Worm (Caenorhabditis elegans) whole organism, late embryonic: ENCODE measurements around the gene C25E10.13.
A peak's percentile ranks its signal among the peaks of the same experiment; 100 is the strongest.

Experiments used
- C38D4.7 ChIP-seq: fragments of 200-800 bp; sonication (Bioruptor generic); optimal IDR thresholded peaks from 2 replicates; lab custom pipeline; 2018; ENCODE audit warnings: mild to moderate bottlenecking, missing genetic modification characterization, moderate library complexity, missing compliant biosample characterization
- F13H6.1 ChIP-seq: sonication (generic microtip); optimal IDR thresholded peaks from 2 replicates; lab custom pipeline; 2016; ENCODE audit warnings: missing genetic modification characterization, missing compliant biosample characterization
- ama-1 ChIP-seq: fragments of 150-350 bp; optimal IDR thresholded peaks from 2 replicates; lab custom pipeline; 2014
- ceh-18 ChIP-seq: sonication (generic microtip); optimal IDR thresholded peaks from 2 replicates; lab custom pipeline; 2016; ENCODE audit warnings: missing genetic modification characterization, missing compliant biosample characterization
- ceh-2 ChIP-seq: sonication (generic microtip); optimal IDR thresholded peaks from 2 replicates; lab custom pipeline; 2016; ENCODE audit warnings: missing genotype, missing genetic modification characterization, missing compliant biosample characterization
- ceh-30 ChIP-seq: fragments of 150-350 bp; optimal IDR thresholded peaks from 2 replicates; lab custom pipeline; 2014; ENCODE audit warnings: missing biosample characterization, missing genetic modification characterization
- ceh-31 ChIP-seq: sonication (generic microtip); optimal IDR thresholded peaks from 2 replicates; lab custom pipeline; 2016; ENCODE audit warnings: missing genetic modification characterization, missing compliant biosample characterization
- ceh-34 ChIP-seq: sonication (generic microtip); optimal IDR thresholded peaks from 2 replicates; lab custom pipeline; 2016; ENCODE audit warnings: mild to moderate bottlenecking, missing genetic modification characterization, missing compliant biosample characterization
- ceh-48 ChIP-seq: sonication (generic microtip); optimal IDR thresholded peaks from 2 replicates; lab custom pipeline; 2016; ENCODE audit warnings: missing genetic modification characterization, inconsistent platforms, missing compliant biosample characterization
- ceh-9 ChIP-seq: sonication (generic microtip); optimal IDR thresholded peaks from 2 replicates; lab custom pipeline; 2016; ENCODE audit warnings: mild to moderate bottlenecking, missing genetic modification characterization, inconsistent platforms, missing compliant biosample characterization
- dve-1 ChIP-seq: sonication (generic microtip); optimal IDR thresholded peaks from 2 replicates; lab custom pipeline; 2017; ENCODE audit warnings: antibody characterized with exemption, mild to moderate bottlenecking, missing genetic modification characterization, missing compliant biosample characterization
- elt-2 ChIP-seq: sonication (generic microtip); optimal IDR thresholded peaks from 2 replicates; lab custom pipeline; 2016; ENCODE audit warnings: missing genetic modification reagents, missing genetic modification characterization, missing compliant biosample characterization
- elt-4 ChIP-seq: sonication (generic microtip); optimal IDR thresholded peaks from 2 replicates; lab custom pipeline; 2016; ENCODE audit warnings: missing genetic modification characterization, missing compliant biosample characterization
- eyg-1 ChIP-seq: sonication (generic microtip); optimal IDR thresholded peaks from 2 replicates; lab custom pipeline; 2016; ENCODE audit warnings: missing genotype, missing genetic modification characterization, missing compliant biosample characterization
- fax-1 ChIP-seq: sonication (generic microtip); optimal IDR thresholded peaks from 2 replicates; lab custom pipeline; 2016; ENCODE audit warnings: missing genotype, missing genetic modification characterization, missing compliant biosample characterization
- fkh-10 ChIP-seq: fragments of 150-350 bp; optimal IDR thresholded peaks from 2 replicates; lab custom pipeline; 2014; ENCODE audit warnings: missing biosample characterization, missing genetic modification reagents, missing genetic modification characterization
- fkh-6 ChIP-seq: sonication (generic microtip); optimal IDR thresholded peaks from 2 replicates; lab custom pipeline; 2016; ENCODE audit warnings: missing genetic modification characterization, missing compliant biosample characterization
- gmeb-2 ChIP-seq: sonication (generic microtip); optimal IDR thresholded peaks from 2 replicates; lab custom pipeline; 2016; ENCODE audit warnings: missing genetic modification characterization, inconsistent platforms, missing compliant biosample characterization
- hlh-13 ChIP-seq: fragments of 200-800 bp; sonication (Bioruptor generic); optimal IDR thresholded peaks from 2 replicates; lab custom pipeline; 2018; ENCODE audit warnings: mild to moderate bottlenecking, missing genetic modification characterization, missing compliant biosample characterization
- hlh-15 ChIP-seq: sonication (generic microtip); optimal IDR thresholded peaks from 2 replicates; lab custom pipeline; 2016; ENCODE audit warnings: missing genetic modification characterization, missing compliant biosample characterization
- hlh-30 ChIP-seq: sonication (generic microtip); optimal IDR thresholded peaks from 2 replicates; lab custom pipeline; 2017; ENCODE audit warnings: antibody characterized with exemption, missing genetic modification characterization, missing compliant biosample characterization; ENCODE audit not compliant: insufficient read depth
- hlh-6 ChIP-seq: sonication (generic microtip); optimal IDR thresholded peaks from 2 replicates; lab custom pipeline; 2016; ENCODE audit warnings: missing genotype, missing genetic modification characterization, missing compliant biosample characterization
- hlh-8 ChIP-seq: sonication (generic microtip); optimal IDR thresholded peaks from 2 replicates; lab custom pipeline; 2016; ENCODE audit warnings: missing genotype, missing genetic modification characterization, missing compliant biosample characterization
- nfya-1 ChIP-seq: sonication (generic microtip); optimal IDR thresholded peaks from 2 replicates; lab custom pipeline; 2017; ENCODE audit warnings: missing genetic modification characterization, mild to moderate bottlenecking, missing compliant biosample characterization, antibody characterized with exemption, moderate library complexity
- nhr-232 ChIP-seq: sonication (generic microtip); optimal IDR thresholded peaks from 2 replicates; lab custom pipeline; 2016; ENCODE audit warnings: missing genetic modification characterization, missing compliant biosample characterization
- npax-4 ChIP-seq: sonication (generic microtip); optimal IDR thresholded peaks from 2 replicates; lab custom pipeline; 2016; ENCODE audit warnings: missing genetic modification characterization, missing compliant biosample characterization
- odd-2 ChIP-seq: sonication (generic microtip); optimal IDR thresholded peaks from 2 replicates; lab custom pipeline; 2017; ENCODE audit warnings: antibody characterized with exemption, mild to moderate bottlenecking, missing genetic modification characterization, missing compliant biosample characterization
- pat-9 ChIP-seq: fragments of 200-800 bp; sonication (Bioruptor generic); optimal IDR thresholded peaks from 2 replicates; lab custom pipeline; 2018; ENCODE audit warnings: mild to moderate bottlenecking, missing genetic modification characterization, moderate library complexity, missing compliant biosample characterization
- pax-1 ChIP-seq: fragments of 150-350 bp; optimal IDR thresholded peaks from 2 replicates; lab custom pipeline; 2014; ENCODE audit warnings: missing biosample characterization, missing genetic modification characterization
- pros-1 ChIP-seq: fragments of 150-350 bp; optimal IDR thresholded peaks from 2 replicates; lab custom pipeline; 2014; ENCODE audit warnings: missing biosample characterization, missing genetic modification reagents, missing genetic modification characterization
- ref-2 ChIP-seq: sonication (generic microtip); optimal IDR thresholded peaks from 2 replicates; lab custom pipeline; 2016; ENCODE audit warnings: missing genetic modification characterization, missing compliant biosample characterization
- rnt-1 ChIP-seq: sonication (generic microtip); optimal IDR thresholded peaks from 2 replicates; lab custom pipeline; 2016; ENCODE audit warnings: missing genetic modification characterization, missing compliant biosample characterization
- sox-2 ChIP-seq: fragments of 200-800 bp; sonication (Bioruptor generic); IDR thresholded peaks from 2 replicates; pipeline ENCODE4 v1.3.6; 2022; ENCODE audit warnings: missing genetic modification reagents, missing genetic modification characterization, missing compliant biosample characterization
- syd-9 ChIP-seq: sonication (generic microtip); optimal IDR thresholded peaks from 2 replicates; lab custom pipeline; 2016; ENCODE audit warnings: mild to moderate bottlenecking, missing genetic modification characterization, moderate library complexity, missing compliant biosample characterization
- tbx-2 ChIP-seq: sonication (generic microtip); optimal IDR thresholded peaks from 2 replicates; lab custom pipeline; 2016; ENCODE audit warnings: missing genetic modification characterization, missing compliant biosample characterization
- unc-42 ChIP-seq: sonication (generic microtip); optimal IDR thresholded peaks from 2 replicates; lab custom pipeline; 2016; ENCODE audit warnings: missing genotype, missing genetic modification characterization, missing compliant biosample characterization
- unc-55 ChIP-seq: sonication (generic microtip); optimal IDR thresholded peaks from 2 replicates; lab custom pipeline; 2017; ENCODE audit warnings: missing biosample characterization, missing genetic modification reagents, missing genetic modification characterization
- ztf-16 ChIP-seq: sonication (generic microtip); optimal IDR thresholded peaks from 2 replicates; lab custom pipeline; 2017; ENCODE audit warnings: missing genetic modification characterization, missing compliant biosample characterization

The C25E10.13 gene

ce11 chrV:9094976-9095375 lies 35.5 kb downstream of the C25E10.13 start:
- TF ChIP-seq ceh-2 (tag; lab: Kevin White, UChicago) (no peak), elt-2 (no peak), ceh-48 (no peak), eyg-1 (tag; lab: Kevin White, UChicago) (no peak), ceh-18 (tag; lab: Kevin White, UChicago) (no peak), ceh-31 (tag; lab: Kevin White, UChicago) (no peak), ceh-9 (no peak), ama-1 (lab: Kevin White, UChicago) (no peak), odd-2 (tag; lab: Kevin White, UChicago) (no peak), C38D4.7 (GFP tag; lab: Kevin White, UChicago) (no peak)

ce11 chrV:9095613-9096317 lies 36.2 kb downstream of the C25E10.13 start, which contains the start of gene F21C10.10:
Gene F21C10.10, plus strand, starts transcription at chrV:9096267.
- TF ChIP-seq unc-42 (tag; lab: Kevin White, UChicago) (peak; percentile 67), hlh-30 (tag; lab: Kevin White, UChicago) (peak; percentile 93), pros-1 (tag; lab: Kevin White, UChicago) (no peak), syd-9 (peak; percentile 15), dve-1 (peak; percentile 37), ceh-48 (no peak), ceh-34 (tag; lab: Kevin White, UChicago) (peak; percentile 34), hlh-6 (tag; lab: Kevin White, UChicago) (no peak), rnt-1 (tag; lab: Kevin White, UChicago) (peak; percentile 66), pat-9 (tag; lab: Kevin White, UChicago) (no peak), tbx-2 (tag; lab: Kevin White, UChicago) (peak; percentile 85), ref-2 (tag; lab: Kevin White, UChicago) (peak; percentile 74), ceh-30 (no peak), ceh-18 (tag; lab: Kevin White, UChicago) (peak; percentile 73), npax-4 (tag; lab: Kevin White, UChicago) (no peak), ceh-31 (tag; lab: Kevin White, UChicago) (peak; percentile 41), unc-55 (GFP tag; lab: Kevin White, UChicago) (peak; percentile 84), fax-1 (tag; lab: Kevin White, UChicago) (no peak), ama-1 (lab: Kevin White, UChicago) (no peak), hlh-8 (tag; lab: Kevin White, UChicago) (peak; percentile 46), nfya-1 (tag; lab: Kevin White, UChicago) (peak; percentile 76), sox-2 (GFP tag; lab: Robert Waterston, UW) (peak; percentile 40; the same call in 1 of the 2 replicates), elt-2 (peak; percentile 78)

- no peak for TF ChIP-seq fkh-6
- no peak for TF ChIP-seq ztf-16 (tag; lab: Kevin White, UChicago)
- TF ChIP-seq nfya-1 (tag; lab: Kevin White, UChicago) = no peak
- TF ChIP-seq hlh-15 = no peak
- TF ChIP-seq pat-9 (tag; lab: Kevin White, UChicago) = no peak
- no peak for TF ChIP-seq hlh-30 (tag; lab: Kevin White, UChicago)
- TF ChIP-seq nhr-232 (tag; lab: Kevin White, UChicago) = no peak
- no peak for TF ChIP-seq pax-1 (tag; lab: Kevin White, UChicago)
- TF ChIP-seq F13H6.1 (tag; lab: Kevin White, UChicago) = no peak
- TF ChIP-seq hlh-13 (GFP tag; lab: Kevin White, UChicago) = no peak
- no peak for TF ChIP-seq ceh-34 (tag; lab: Kevin White, UChicago)
- no peak for TF ChIP-seq fkh-10 (GFP tag; lab: Kevin White, UChicago)
- TF ChIP-seq elt-4 (tag; lab: Kevin White, UChicago) = no peak
- TF ChIP-seq ceh-31 (tag; lab: Kevin White, UChicago) = no peak
- TF ChIP-seq gmeb-2 (tag; lab: Kevin White, UChicago) = no peak
- TF ChIP-seq, all 69 proteins: peak for 0
Measured at ce11 chrV:9096674-9097073, 37.2 kb downstream of the C25E10.13 start.
